Fruit fly (Drosophila melanogaster) S2 (cell line): Measurements from ENCODE around the gene TwdlP.

Source experiments
- CG8478 ChIP-seq: fragments of >200 bp; optimal IDR thresholded peaks from 2 replicates; lab custom pipeline; 2018
- CTCF ChIP-seq, 2 experiments: fragments of >200 bp; optimal IDR thresholded peaks; 2 replicates each; lab custom pipeline; 2018

The TwdlP gene

dm6 chr3R:26623493-26623956 is 2.4 kb upstream of the TwdlP start, which contains the start of gene TwdlB:
Gene TwdlB (minus strand): TSS chr3R:26623543.
- no peak for TF ChIP-seq CTCF (optimal IDR thresholded peaks at IDR 0.05; lab: Kevin White, UChicago)

dm6 chr3R:26618818-26619217 is 2.3 kb downstream of the TwdlP start, which contains the start of gene TwdlM:
Gene TwdlM (plus strand): TSS chr3R:26619118.
- TF ChIP-seq CTCF (optimal IDR thresholded peaks at IDR 0.05; lab: Kevin White, UChicago): no peak
- TF ChIP-seq CG8478 (lab: Kevin White, UChicago): no peak

- TF ChIP-seq CG8478 (lab: Kevin White, UChicago) (no peak), CTCF (optimal IDR thresholded peaks at IDR 0.05; lab: Kevin White, UChicago) (no peak)
Measured at dm6 chr3R:26615428-26615827, 5.7 kb downstream of the TwdlP start.

dm6 chr3R:26606498-26606897 is 14.7 kb downstream of the TwdlP start:
- TF ChIP-seq CG8478 (lab: Kevin White, UChicago) (no peak), CTCF (optimal IDR thresholded peaks at IDR 0.05; lab: Kevin White, UChicago) (no peak)

- TF ChIP-seq CG8478 (lab: Kevin White, UChicago) (no peak), CTCF (optimal IDR thresholded peaks at IDR 0.05; lab: Kevin White, UChicago) (no peak)
Measured at dm6 chr3R:26593847-26594542, 27.2 kb downstream of the TwdlP start.

dm6 chr3R:26588158-26588584 is 33.0 kb downstream of the TwdlP start:
- no peak for TF ChIP-seq CTCF (optimal IDR thresholded peaks at IDR 0.05; lab: Kevin White, UChicago)
- no peak for TF ChIP-seq CG8478 (lab: Kevin White, UChicago)
